Worm (Caenorhabditis elegans): ENCODE data around the gene K09C6.9.

ce11 chrV:826097-826496 lies 28.8 kb downstream of the K09C6.9 start, which contains the start of gene F41H8.2:
- no peak for TF ChIP-seq nhr-11 (tag; optimal IDR thresholded peaks at IDR 0.05)
- TF ChIP-seq ZK546.5 (tag; optimal IDR thresholded peaks at IDR 0.05) = no peak
- TF ChIP-seq unc-39 (tag; optimal IDR thresholded peaks at IDR 0.05) = no peak
- TF ChIP-seq crh-2 (tag; optimal IDR thresholded peaks at IDR 0.05) = no peak
- TF ChIP-seq unc-55 (GFP tag; optimal IDR thresholded peaks at IDR 0.05) = no peak
- TF ChIP-seq gmeb-1 (tag; optimal IDR thresholded peaks at IDR 0.05) = no peak
- no peak for TF ChIP-seq egl-27 (tag; optimal IDR thresholded peaks at IDR 0.05)
- no peak for TF ChIP-seq nhr-237 (tag; optimal IDR thresholded peaks at IDR 0.05)
- TF ChIP-seq nhr-25 (tag; optimal IDR thresholded peaks at IDR 0.05) = no peak
- TF ChIP-seq nhr-77 (tag; optimal IDR thresholded peaks at IDR 0.05) = no peak
- TF ChIP-seq elt-3 (tag; optimal IDR thresholded peaks at IDR 0.05) = no peak
